Worm (Caenorhabditis elegans) whole organism, young adult: ENCODE data around the gene nhr-60.
"Not testable (repeated sequence)": the region's sequence is repeated elsewhere in the genome, so short reads cannot be mapped to it uniquely, and the experiment has no call there.

Source experiments
- D2030.7 ChIP-seq: fragments of 200-800 bp; sonication (Bioruptor generic); IDR thresholded peaks from 2 replicates; pipeline ENCODE4 v1.3.6; 2022; ENCODE audit warnings: missing genetic modification reagents, missing genetic modification characterization, missing compliant biosample characterization
- athp-1 ChIP-seq: sonication (generic microtip); optimal IDR thresholded peaks from 2 replicates; lab custom pipeline; 2017; ENCODE audit warnings: mild to moderate bottlenecking, missing genetic modification characterization, missing compliant biosample characterization
- cebp-2 ChIP-seq: fragments of 200-800 bp; sonication (Bioruptor generic); IDR thresholded peaks from 2 replicates; pipeline ENCODE4 v1.3.6; 2022; ENCODE audit warnings: missing genetic modification characterization, missing compliant biosample characterization
- ceh-79 ChIP-seq: sonication (generic microtip); optimal IDR thresholded peaks from 2 replicates; lab custom pipeline; 2017; ENCODE audit warnings: mild to moderate bottlenecking, missing genetic modification characterization, missing compliant biosample characterization
- rec-8 ChIP-seq, 2 experiments: sonication (generic microtip); optimal IDR thresholded peaks; 2 replicates each; lab custom pipeline; 2016; ENCODE audit warnings: mild to moderate bottlenecking in 2 of 2, missing genetic modification characterization in 2 of 2, missing genetic modification reagents in 2 of 2, missing genotype in 2 of 2, missing biosample characterization in 1 of 2, missing compliant biosample characterization in 1 of 2, moderate library complexity in 1 of 2
- tlf-1 ChIP-seq: fragments of 200-800 bp; sonication (Bioruptor generic); optimal IDR thresholded peaks from 2 replicates; lab custom pipeline; 2018; ENCODE audit warnings: mild to moderate bottlenecking, missing genetic modification characterization, missing compliant biosample characterization

ce11 chrV:15748343-15748742 lies 24.7 kb downstream of the nhr-60 start, which contains the start of gene T23D5.8:
- not testable (repeated sequence) for TF ChIP-seq ceh-79 (tag; lab: Kevin White, UChicago); D2030.7 (GFP tag; lab: Robert Waterston, UW); athp-1; cebp-2 (GFP tag; lab: Robert Waterston, UW); tlf-1 (GFP tag; lab: Kevin White, UChicago); rec-8 (tag; optimal IDR thresholded peaks at IDR 0.05; lab: Kevin White, UChicago)
